Worm (Caenorhabditis elegans) whole organism, L2 larva: ENCODE data around the gene ets-8.

Source experiments
- C34F6.9 ChIP-seq: fragments of 150-350 bp; optimal IDR thresholded peaks from 2 replicates; lab custom pipeline; 2014; ENCODE audit warnings: missing biosample characterization, missing genetic modification characterization
- F13H6.1 ChIP-seq: sonication (generic microtip); optimal IDR thresholded peaks from 2 replicates; lab custom pipeline; 2016; ENCODE audit warnings: missing genetic modification characterization, missing compliant biosample characterization
- R02D3.7 ChIP-seq: fragments of 150-350 bp; optimal IDR thresholded peaks from 2 replicates; lab custom pipeline; 2014; ENCODE audit warnings: missing biosample characterization, missing genetic modification characterization
- ZK546.5 ChIP-seq: sonication (generic microtip); optimal IDR thresholded peaks from 2 replicates; lab custom pipeline; 2017; ENCODE audit warnings: missing biosample characterization, missing genetic modification characterization
- aly-2 ChIP-seq: fragments of 150-350 bp; optimal IDR thresholded peaks from 2 replicates; lab custom pipeline; 2014; ENCODE audit warnings: missing biosample characterization, missing genetic modification characterization
- ama-1 ChIP-seq: fragments of 150-350 bp; optimal IDR thresholded peaks from 2 replicates; lab custom pipeline; 2018; ENCODE audit warnings: inconsistent platforms
- blmp-1 ChIP-seq: sonication (generic microtip); optimal IDR thresholded peaks from 2 replicates; lab custom pipeline; 2017; ENCODE audit warnings: missing genetic modification characterization, mild to moderate bottlenecking, missing compliant biosample characterization, antibody characterized with exemption, moderate library complexity; ENCODE audit not compliant: insufficient read depth
- ceh-16 ChIP-seq: fragments of 150-350 bp; optimal IDR thresholded peaks from 2 replicates; lab custom pipeline; 2014; ENCODE audit warnings: missing biosample characterization, missing genetic modification characterization
- ceh-82 ChIP-seq: fragments of 150-350 bp; optimal IDR thresholded peaks from 2 replicates; lab custom pipeline; 2014; ENCODE audit warnings: missing biosample characterization, missing genetic modification characterization
- crh-2 ChIP-seq: sonication (generic microtip); optimal IDR thresholded peaks from 2 replicates; lab custom pipeline; 2017; ENCODE audit warnings: missing biosample characterization, missing genetic modification characterization
- egl-27 ChIP-seq: sonication (generic microtip); optimal IDR thresholded peaks from 3 replicates; lab custom pipeline; 2017; ENCODE audit warnings: missing biosample characterization, missing genetic modification reagents, missing genetic modification characterization
- elt-1 ChIP-seq: fragments of 150-350 bp; optimal IDR thresholded peaks from 2 replicates; lab custom pipeline; 2014; ENCODE audit warnings: missing biosample characterization, missing genetic modification characterization
- elt-3 ChIP-seq: sonication (generic microtip); optimal IDR thresholded peaks from 2 replicates; lab custom pipeline; 2017; ENCODE audit warnings: missing biosample characterization, missing genetic modification characterization
- fos-1 ChIP-seq: fragments of 150-350 bp; optimal IDR thresholded peaks from 2 replicates; lab custom pipeline; 2014; ENCODE audit warnings: missing biosample characterization, missing genetic modification characterization
- gmeb-1 ChIP-seq: fragments of 150-350 bp; optimal IDR thresholded peaks from 2 replicates; lab custom pipeline; 2014; ENCODE audit warnings: missing biosample characterization, missing genetic modification characterization
- lin-11 ChIP-seq: fragments of 150-350 bp; sonication (generic microtip); optimal IDR thresholded peaks from 2 replicates; lab custom pipeline; 2014; ENCODE audit warnings: missing biosample characterization, missing genetic modification characterization, inconsistent platforms, mixed read lengths
- lin-13 ChIP-seq: fragments of 150-350 bp; optimal IDR thresholded peaks from 2 replicates; lab custom pipeline; 2014; ENCODE audit warnings: missing biosample characterization, missing genetic modification reagents, missing genetic modification characterization
- lin-39 ChIP-seq: fragments of 150-350 bp; optimal IDR thresholded peaks from 2 replicates; lab custom pipeline; 2014; ENCODE audit warnings: missing biosample characterization, missing genetic modification reagents, missing genetic modification characterization
- lsy-2 ChIP-seq, 2 experiments: fragments of 150-350 bp in 1 of 2; sonication (generic microtip) in 1 of 2; optimal IDR thresholded peaks; 2 replicates each; lab custom pipeline; 2014 to 2017; ENCODE audit warnings: missing biosample characterization in 2 of 2, missing genetic modification characterization in 2 of 2
- mab-5 ChIP-seq: fragments of 150-350 bp; optimal IDR thresholded peaks from 2 replicates; lab custom pipeline; 2014; ENCODE audit warnings: missing biosample characterization, missing genetic modification characterization
- mbf-1 ChIP-seq: sonication (generic microtip); optimal IDR thresholded peaks from 2 replicates; lab custom pipeline; 2017; ENCODE audit warnings: missing biosample characterization, missing genetic modification characterization
- mdl-1 ChIP-seq, 2 experiments: fragments of 150-350 bp in 1 of 2; sonication (generic microtip) in 1 of 2; optimal IDR thresholded peaks; 2 replicates each; lab custom pipeline; 2017; ENCODE audit warnings: missing biosample characterization in 2 of 2, missing genetic modification characterization in 2 of 2
- nhr-10 ChIP-seq: sonication (generic microtip); optimal IDR thresholded peaks from 2 replicates; lab custom pipeline; 2017; ENCODE audit warnings: missing biosample characterization, missing genetic modification characterization
- nhr-11 ChIP-seq: fragments of 150-350 bp; optimal IDR thresholded peaks from 2 replicates; lab custom pipeline; 2014; ENCODE audit warnings: missing biosample characterization, missing genetic modification characterization
- nhr-12 ChIP-seq: fragments of 150-350 bp; optimal IDR thresholded peaks from 2 replicates; lab custom pipeline; 2014; ENCODE audit warnings: missing biosample characterization, missing genetic modification characterization
- nhr-129 ChIP-seq: fragments of 150-350 bp; optimal IDR thresholded peaks from 2 replicates; lab custom pipeline; 2014; ENCODE audit warnings: missing biosample characterization, missing genetic modification characterization
- nhr-21 ChIP-seq: fragments of 150-350 bp; optimal IDR thresholded peaks from 2 replicates; lab custom pipeline; 2014; ENCODE audit warnings: missing biosample characterization, missing genetic modification characterization
- nhr-23 ChIP-seq: fragments of 150-350 bp; optimal IDR thresholded peaks from 2 replicates; lab custom pipeline; 2014; ENCODE audit warnings: missing biosample characterization, missing genetic modification reagents, missing genetic modification characterization
- nhr-237 ChIP-seq: fragments of 150-350 bp; optimal IDR thresholded peaks from 2 replicates; lab custom pipeline; 2014; ENCODE audit warnings: missing biosample characterization, missing genetic modification characterization
- nhr-25 ChIP-seq: fragments of 150-350 bp; sonication (generic microtip); optimal IDR thresholded peaks from 3 replicates; lab custom pipeline; 2014; ENCODE audit warnings: missing biosample characterization, missing genetic modification characterization
- peb-1 ChIP-seq: fragments of 150-350 bp; optimal IDR thresholded peaks from 2 replicates; lab custom pipeline; 2014; ENCODE audit warnings: missing biosample characterization, missing genetic modification characterization
- sem-4 ChIP-seq: fragments of 150-350 bp; optimal IDR thresholded peaks from 2 replicates; lab custom pipeline; 2014; ENCODE audit warnings: missing biosample characterization, missing genetic modification reagents, missing genetic modification characterization
- skn-1 ChIP-seq: sonication (generic microtip); optimal IDR thresholded peaks from 2 replicates; lab custom pipeline; 2017; ENCODE audit warnings: missing biosample characterization, missing genetic modification characterization
- sma-3 ChIP-seq: sonication (generic microtip); optimal IDR thresholded peaks from 2 replicates; lab custom pipeline; 2016; ENCODE audit warnings: missing genetic modification reagents, missing genetic modification characterization, missing compliant biosample characterization
- sma-9 ChIP-seq, 2 experiments: fragments of 150-350 bp in 1 of 2; sonication (generic microtip) in 1 of 2; optimal IDR thresholded peaks; 2 replicates each; lab custom pipeline; 2014 to 2016; ENCODE audit warnings: missing genetic modification characterization in 2 of 2, mild to moderate bottlenecking in 1 of 2, missing biosample characterization in 1 of 2, missing compliant biosample characterization in 1 of 2, missing genetic modification reagents in 1 of 2, moderate library complexity in 1 of 2
- snpc-4 ChIP-seq: fragments of 150-350 bp; optimal IDR thresholded peaks from 2 replicates; lab custom pipeline; 2014; ENCODE audit warnings: missing biosample characterization, missing genetic modification characterization
- unc-39 ChIP-seq: fragments of 150-350 bp; optimal IDR thresholded peaks from 2 replicates; lab custom pipeline; 2014; ENCODE audit warnings: missing biosample characterization, missing genetic modification characterization
- unc-55 ChIP-seq: fragments of 150-350 bp; sonication (generic microtip); optimal IDR thresholded peaks from 3 replicates; lab custom pipeline; 2014; ENCODE audit warnings: missing biosample characterization, missing genetic modification reagents, missing genetic modification characterization
- unc-62 ChIP-seq: fragments of 150-350 bp; optimal IDR thresholded peaks from 2 replicates; lab custom pipeline; 2014; ENCODE audit warnings: missing biosample characterization, missing genetic modification reagents, missing genetic modification characterization
- zag-1 ChIP-seq: fragments of 150-350 bp; optimal IDR thresholded peaks from 2 replicates; lab custom pipeline; 2014; ENCODE audit warnings: missing biosample characterization, missing genetic modification characterization
- ztf-11 ChIP-seq: sonication (generic microtip); optimal IDR thresholded peaks from 2 replicates; lab custom pipeline; 2017; ENCODE audit warnings: missing biosample characterization, missing genetic modification characterization

Gene ets-8

DNA sequence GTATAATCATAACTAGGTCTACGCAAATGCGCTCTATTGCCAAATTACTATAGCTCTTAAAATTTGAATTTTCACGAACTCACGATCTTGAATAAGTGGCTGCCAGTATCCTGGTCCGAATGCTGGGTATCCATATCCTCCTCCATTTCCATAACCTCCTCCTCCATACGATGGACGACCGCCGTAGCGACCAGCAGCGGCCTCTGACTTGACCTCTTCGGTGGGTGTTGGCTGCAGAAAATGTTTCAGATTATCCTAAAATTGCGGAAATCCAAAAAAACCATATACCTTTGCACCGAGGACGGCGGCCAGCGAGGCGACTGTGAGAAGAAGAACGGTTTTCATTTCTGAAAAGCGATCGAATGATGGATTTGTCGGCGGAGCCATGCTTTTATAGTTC, 35.5 kb downstream of the ets-8 start, which contains the start of gene perm-4:
Gene perm-4 (minus strand): TSS at position 367 of the 400 bp plus-strand sequence.
- TF ChIP-seq gmeb-1 (tag; lab: Kevin White, UChicago): no peak
- no peak for TF ChIP-seq elt-3 (tag; lab: Kevin White, UChicago)
- no peak for TF ChIP-seq nhr-12 (tag; lab: Kevin White, UChicago)
- TF ChIP-seq lin-39 (tag; lab: Kevin White, UChicago): no peak
- TF ChIP-seq skn-1 (tag; lab: Kevin White, UChicago): no peak
- TF ChIP-seq sma-9 (GFP tag; optimal IDR thresholded peaks at IDR 0.05; lab: Kevin White, UChicago): no peak
- TF ChIP-seq sma-9 (tag; optimal IDR thresholded peaks at IDR 0.05; lab: Kevin White, UChicago): no peak
- no peak for TF ChIP-seq nhr-129 (tag; lab: Kevin White, UChicago)
- TF ChIP-seq nhr-25 (tag; lab: Kevin White, UChicago): no peak
- no peak for TF ChIP-seq zag-1
- no peak for TF ChIP-seq mdl-1 (tag; optimal IDR thresholded peaks at IDR 0.05; lab: Kevin White, UChicago)
- no peak for TF ChIP-seq fos-1 (tag; lab: Kevin White, UChicago)
- no peak for TF ChIP-seq unc-39
- TF ChIP-seq nhr-10 (tag; lab: Kevin White, UChicago): no peak
- TF ChIP-seq ztf-11: no peak
- no peak for TF ChIP-seq F13H6.1 (tag; lab: Kevin White, UChicago)
- TF ChIP-seq blmp-1: no peak
- TF ChIP-seq, all 48 proteins: peak for 0

ce11 chrIV:1123357-1123756, 36.9 kb downstream of the ets-8 start:
- no peak for TF ChIP-seq gmeb-1 (tag; lab: Kevin White, UChicago)
- no peak for TF ChIP-seq C34F6.9 (tag; lab: Kevin White, UChicago)
- TF ChIP-seq ceh-82 (tag; lab: Kevin White, UChicago): no peak
- TF ChIP-seq nhr-21 (tag; lab: Kevin White, UChicago): no peak
- no peak for TF ChIP-seq nhr-23 (tag; lab: Kevin White, UChicago)
- TF ChIP-seq R02D3.7 (tag; lab: Kevin White, UChicago): no peak
- TF ChIP-seq elt-1 (tag; lab: Kevin White, UChicago): no peak
- TF ChIP-seq elt-3 (tag; lab: Kevin White, UChicago): no peak
- no peak for TF ChIP-seq nhr-12 (tag; lab: Kevin White, UChicago)
- TF ChIP-seq unc-62 (GFP tag; lab: Kevin White, UChicago): no peak
- TF ChIP-seq egl-27 (tag; lab: Kevin White, UChicago): no peak
- no peak for TF ChIP-seq lin-11
- TF ChIP-seq sma-9 (GFP tag; optimal IDR thresholded peaks at IDR 0.05; lab: Kevin White, UChicago): no peak
- TF ChIP-seq sma-9 (tag; optimal IDR thresholded peaks at IDR 0.05; lab: Kevin White, UChicago): no peak
- TF ChIP-seq nhr-25 (tag; lab: Kevin White, UChicago): no peak
- TF ChIP-seq, all 48 proteins: peak for 0

DNA sequence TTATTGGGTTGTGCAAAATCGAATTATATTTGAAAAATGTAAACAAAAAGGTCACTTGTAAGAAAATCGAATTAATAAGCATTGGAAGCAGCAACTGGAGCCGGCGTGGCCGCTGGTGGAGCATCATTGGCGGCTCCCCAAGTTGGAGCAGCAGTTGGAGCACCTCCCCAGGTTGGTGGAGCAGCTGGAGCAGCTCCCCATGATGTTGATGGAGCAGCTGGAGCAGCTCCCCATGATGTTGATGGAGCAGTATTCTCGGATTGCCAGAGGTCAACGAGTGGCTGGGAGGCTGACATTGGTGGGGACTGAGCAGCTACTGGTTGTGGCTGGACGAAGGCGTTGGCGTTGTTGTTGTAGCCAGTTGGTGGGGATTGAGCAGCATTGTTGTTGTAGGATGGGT, 38.8 kb downstream of the ets-8 start:
- TF ChIP-seq mab-5 (tag; lab: Kevin White, UChicago) (no peak), lin-13 (no peak), F13H6.1 (tag; lab: Kevin White, UChicago) (no peak), sem-4 (tag; lab: Kevin White, UChicago) (no peak), mbf-1 (tag; lab: Kevin White, UChicago) (no peak), ZK546.5 (no peak), snpc-4 (no peak), ama-1 (no peak), lsy-2 (tag; optimal IDR thresholded peaks at IDR 0.05; lab: Kevin White, UChicago) (no peak), aly-2 (tag; lab: Kevin White, UChicago) (no peak), C34F6.9 (tag; lab: Kevin White, UChicago) (no peak), nhr-237 (no peak), unc-55 (GFP tag; lab: Kevin White, UChicago) (no peak), skn-1 (tag; lab: Kevin White, UChicago) (no peak), ceh-16 (tag; lab: Kevin White, UChicago) (no peak), elt-1 (tag; lab: Kevin White, UChicago) (no peak), nhr-23 (tag; lab: Kevin White, UChicago) (no peak), peb-1 (tag; lab: Kevin White, UChicago) (no peak)

- TF ChIP-seq unc-62 (GFP tag; lab: Kevin White, UChicago) (no peak), unc-55 (GFP tag; lab: Kevin White, UChicago) (no peak), nhr-11 (tag; lab: Kevin White, UChicago) (no peak), elt-1 (tag; lab: Kevin White, UChicago) (no peak), crh-2 (no peak), gmeb-1 (tag; lab: Kevin White, UChicago) (no peak), fos-1 (tag; lab: Kevin White, UChicago) (no peak), sma-3 (GFP tag; lab: Kevin White, UChicago) (no peak)
These were observed 39.4 kb downstream of the ets-8 start for ce11 chrIV:1120865-1121264.
